Fruit fly (Drosophila melanogaster) whole organism, embryonic: ENCODE results near the gene CG32855.

Experiments used
- CG11085 ChIP-seq: fragments of 200-800 bp; sonication (Bioruptor generic); IDR thresholded peaks from 2 replicates; pipeline ENCODE4 v1.3.6; 2022; ENCODE audit warnings: missing biosample characterization, missing genetic modification characterization
- Scr ChIP-seq: fragments of 200-800 bp; sonication (Bioruptor generic); IDR thresholded peaks from 2 replicates; pipeline ENCODE4 v1.3.6; 2022; ENCODE audit warnings: missing biosample characterization, missing genetic modification characterization; ENCODE audit not compliant: partially characterized antibody
- Vsx1 ChIP-seq: fragments of 200-800 bp; sonication (Bioruptor generic); optimal IDR thresholded peaks from 2 replicates; lab custom pipeline; 2017; ENCODE audit warnings: missing biosample characterization, mild to moderate bottlenecking, missing genetic modification characterization, missing genetic modification reagents
- abd-A ChIP-seq: fragments of 200-800 bp; sonication (Bioruptor generic); optimal IDR thresholded peaks from 3 replicates; lab custom pipeline; 2019; ENCODE audit warnings: missing biosample characterization, mild to moderate bottlenecking, missing genetic modification characterization, moderate library complexity

- TF ChIP-seq CG11085 (GFP tag; lab: Robert Waterston, UW) (no peak), abd-A (tag; lab: Kevin White, UChicago) (no peak), Vsx1 (GFP tag; lab: Kevin White, UChicago) (no peak), Scr (GFP tag; lab: Robert Waterston, UW) (no peak)
Measured at dm6 chr3R:16072581-16072908, 8.2 kb downstream of the CG32855 start.
